ENCODE assay signal across 1 fruit fly cellular context in genomic region chr3R:16010009-16010505, dm6.
TF ChIP-seq lines count a peak whose summit lies in the region.

No protein-coding gene starts in this region.

TF ChIP-seq in whole organism, embryonic, 481 proteins besides CTCF, POLR2A, EP300 and RAD21 (continued from another document):
- TF ChIP-seq Bgb (GFP tag; IDR thresholded peaks at IDR 0.05; lab: Robert Waterston, UW; ENCODE audit: partially characterized antibody) (no peak), D (optimal IDR thresholded peaks at IDR 0.05; lab: Kevin White, UChicago) (no peak), D (GFP tag; optimal IDR thresholded peaks at IDR 0.05; lab: Kevin White, UChicago) (no peak), BtbVII (GFP tag; optimal IDR thresholded peaks at IDR 0.05; lab: Kevin White, UChicago) (no peak), ATbp (GFP tag; optimal IDR thresholded peaks at IDR 0.05; lab: Kevin White, UChicago) (no peak), HLH4C (GFP tag; IDR thresholded peaks at IDR 0.05; lab: Robert Waterston, UW; ENCODE audit: partially characterized antibody) (no peak), lab (GFP tag; optimal IDR thresholded peaks at IDR 0.05; lab: Kevin White, UChicago) (no peak), CoRest (tag; optimal IDR thresholded peaks at IDR 0.05; lab: Kevin White, UChicago) (no peak), Lpt (GFP tag; optimal IDR thresholded peaks at IDR 0.05; lab: Kevin White, UChicago) (no peak), sisA (GFP tag; IDR thresholded peaks at IDR 0.05; lab: Robert Waterston, UW) (no peak), CG17361 (GFP tag; IDR thresholded peaks at IDR 0.05; lab: Robert Waterston, UW) (no peak), CG17328 (GFP tag; IDR thresholded peaks at IDR 0.05; lab: Robert Waterston, UW) (no peak), Pdp1 (GFP tag; optimal IDR thresholded peaks at IDR 0.05; lab: Kevin White, UChicago) (peak in 1 of 2 experiments; percentile 2), CG10147 (GFP tag; optimal IDR thresholded peaks at IDR 0.05; lab: Kevin White, UChicago) (no peak), cato (GFP tag; optimal IDR thresholded peaks at IDR 0.05; lab: Kevin White, UChicago; ENCODE audit: borderline replicate concordance) (no peak), ERR (GFP tag; optimal IDR thresholded peaks at IDR 0.05; lab: Kevin White, UChicago) (no peak)
TF ChIP-seq in whole organism, embryonic: peak in this region for 16.
